Worm (Caenorhabditis elegans): ENCODE data around the gene Y17G9B.5.

The Y17G9B.5 gene

ce11 chrIV:4751814-4752213 lies 1.8 kb downstream of the Y17G9B.5 start, which contains the start of gene Y17G9B.4:
Gene Y17G9B.4, plus strand, starts transcription at chrIV:4752119.
- TF ChIP-seq cog-1 (tag; optimal IDR thresholded peaks at IDR 0.05), result no peak
- no peak for TF ChIP-seq T22C8.4 (GFP tag; IDR thresholded peaks at IDR 0.05)

- TF ChIP-seq med-1 (GFP tag; optimal IDR thresholded peaks at IDR 0.05; ENCODE audit: insufficient read depth), result no peak
- TF ChIP-seq ref-1 (GFP tag; conservative IDR thresholded peaks at IDR 0.05), result no peak
- no peak for TF ChIP-seq cog-1 (tag; optimal IDR thresholded peaks at IDR 0.05)
- no peak for TF ChIP-seq ztf-23 (GFP tag; IDR thresholded peaks at IDR 0.05)
- TF ChIP-seq tab-1 (GFP tag; IDR thresholded peaks at IDR 0.05), result no peak
- TF ChIP-seq ztf-29 (GFP tag; IDR thresholded peaks at IDR 0.05), result no peak
Observed at ce11 chrIV:4755929-4756655, 6.1 kb downstream of the Y17G9B.5 start, which contains the start of the genes fbxb-77 and Y17G9B.11. Gene fbxb-77, minus strand, starts transcription at chrIV:4756157. Gene Y17G9B.11, plus strand, starts transcription at chrIV:4756605.

ce11 chrIV:4758659-4759058 lies 8.6 kb downstream of the Y17G9B.5 start, which contains the start of gene Y17G9B.8:
Gene Y17G9B.8, minus strand, starts transcription at chrIV:4758840.
- TF ChIP-seq flt-1 (GFP tag; IDR thresholded peaks at IDR 0.05) (no peak), ztf-29 (GFP tag; IDR thresholded peaks at IDR 0.05) (no peak), ref-1 (GFP tag; conservative IDR thresholded peaks at IDR 0.05) (no peak), tab-1 (GFP tag; IDR thresholded peaks at IDR 0.05) (no peak), ztf-23 (GFP tag; IDR thresholded peaks at IDR 0.05) (no peak), T22C8.4 (GFP tag; IDR thresholded peaks at IDR 0.05) (no peak), med-1 (GFP tag; optimal IDR thresholded peaks at IDR 0.05; ENCODE audit: insufficient read depth) (no peak), klf-2 (GFP tag; conservative IDR thresholded peaks at IDR 0.05) (no peak)

ce11 chrIV:4760378-4761084 lies 10.5 kb downstream of the Y17G9B.5 start, which contains the start of the genes memi-1 and cyp-31A3:
Gene memi-1, minus strand, starts transcription at chrIV:4760428.
Gene cyp-31A3, plus strand, starts transcription at chrIV:4761049.
- no peak for TF ChIP-seq klf-2 (GFP tag; conservative IDR thresholded peaks at IDR 0.05)
- TF ChIP-seq med-1 (GFP tag; optimal IDR thresholded peaks at IDR 0.05; ENCODE audit: insufficient read depth), result no peak
- TF ChIP-seq ztf-23 (GFP tag; IDR thresholded peaks at IDR 0.05), result no peak
- TF ChIP-seq ref-1 (GFP tag; conservative IDR thresholded peaks at IDR 0.05), result no peak
- no peak for TF ChIP-seq tab-1 (GFP tag; IDR thresholded peaks at IDR 0.05)

- TF ChIP-seq T22C8.4 (GFP tag; IDR thresholded peaks at IDR 0.05) (no peak), tab-1 (GFP tag; IDR thresholded peaks at IDR 0.05) (no peak), ztf-23 (GFP tag; IDR thresholded peaks at IDR 0.05) (no peak), cog-1 (tag; optimal IDR thresholded peaks at IDR 0.05) (no peak), med-1 (GFP tag; optimal IDR thresholded peaks at IDR 0.05; ENCODE audit: insufficient read depth) (no peak), ztf-29 (GFP tag; IDR thresholded peaks at IDR 0.05) (no peak), flt-1 (GFP tag; IDR thresholded peaks at IDR 0.05) (no peak)
Observed at ce11 chrIV:4763844-4764243, 13.8 kb downstream of the Y17G9B.5 start, which contains the start of gene Y17G9B.2. Gene Y17G9B.2, plus strand, starts transcription at chrIV:4764144.

ce11 chrIV:4764422-4764821 lies 14.4 kb downstream of the Y17G9B.5 start, which contains the start of gene npp-26:
Gene npp-26, plus strand, starts transcription at chrIV:4764722.
- no peak for TF ChIP-seq med-1 (GFP tag; optimal IDR thresholded peaks at IDR 0.05; ENCODE audit: insufficient read depth)
- no peak for TF ChIP-seq ztf-29 (GFP tag; IDR thresholded peaks at IDR 0.05)
- no peak for TF ChIP-seq klf-2 (GFP tag; conservative IDR thresholded peaks at IDR 0.05)
- no peak for TF ChIP-seq flt-1 (GFP tag; IDR thresholded peaks at IDR 0.05)
- no peak for TF ChIP-seq T22C8.4 (GFP tag; IDR thresholded peaks at IDR 0.05)
- TF ChIP-seq ztf-23 (GFP tag; IDR thresholded peaks at IDR 0.05), result no peak

- TF ChIP-seq med-1 (GFP tag; optimal IDR thresholded peaks at IDR 0.05; ENCODE audit: insufficient read depth), result no peak
- no peak for TF ChIP-seq cog-1 (tag; optimal IDR thresholded peaks at IDR 0.05)
- no peak for TF ChIP-seq ztf-23 (GFP tag; IDR thresholded peaks at IDR 0.05)
- no peak for TF ChIP-seq ztf-29 (GFP tag; IDR thresholded peaks at IDR 0.05)
- no peak for TF ChIP-seq T22C8.4 (GFP tag; IDR thresholded peaks at IDR 0.05)
- no peak for TF ChIP-seq ref-1 (GFP tag; conservative IDR thresholded peaks at IDR 0.05)
- TF ChIP-seq flt-1 (GFP tag; IDR thresholded peaks at IDR 0.05), result no peak
- TF ChIP-seq klf-2 (GFP tag; conservative IDR thresholded peaks at IDR 0.05), result no peak
- no peak for TF ChIP-seq tab-1 (GFP tag; IDR thresholded peaks at IDR 0.05)
Observed at ce11 chrIV:4771792-4772191, 21.8 kb downstream of the Y17G9B.5 start, which contains the start of gene R11E3.2. Gene R11E3.2, plus strand, starts transcription at chrIV:4772092.

- TF ChIP-seq klf-2 (GFP tag; conservative IDR thresholded peaks at IDR 0.05) (no peak), med-1 (GFP tag; optimal IDR thresholded peaks at IDR 0.05; ENCODE audit: insufficient read depth) (no peak), flt-1 (GFP tag; IDR thresholded peaks at IDR 0.05) (no peak), T22C8.4 (GFP tag; IDR thresholded peaks at IDR 0.05) (no peak), cog-1 (tag; optimal IDR thresholded peaks at IDR 0.05) (no peak), tab-1 (GFP tag; IDR thresholded peaks at IDR 0.05) (no peak), ztf-23 (GFP tag; IDR thresholded peaks at IDR 0.05) (no peak), ref-1 (GFP tag; conservative IDR thresholded peaks at IDR 0.05) (no peak), ztf-29 (GFP tag; IDR thresholded peaks at IDR 0.05) (no peak)
Observed at ce11 chrIV:4776001-4776400, 26.0 kb downstream of the Y17G9B.5 start, which contains the start of gene R11E3.19. Gene R11E3.19, minus strand, starts transcription at chrIV:4776101.

- TF ChIP-seq flt-1 (GFP tag; IDR thresholded peaks at IDR 0.05) (no peak), klf-2 (GFP tag; conservative IDR thresholded peaks at IDR 0.05) (no peak), ztf-29 (GFP tag; IDR thresholded peaks at IDR 0.05) (no peak), ztf-23 (GFP tag; IDR thresholded peaks at IDR 0.05) (no peak), ref-1 (GFP tag; conservative IDR thresholded peaks at IDR 0.05) (no peak), tab-1 (GFP tag; IDR thresholded peaks at IDR 0.05) (no peak), cog-1 (tag; optimal IDR thresholded peaks at IDR 0.05) (no peak), med-1 (GFP tag; optimal IDR thresholded peaks at IDR 0.05; ENCODE audit: insufficient read depth) (no peak), T22C8.4 (GFP tag; IDR thresholded peaks at IDR 0.05) (no peak)
Observed at ce11 chrIV:4776501-4776900, 26.5 kb downstream of the Y17G9B.5 start.

All from whole organism, midembryonic.